Fruit fly (Drosophila melanogaster) whole organism, embryonic: ENCODE measurements around the gene cdi.

Experiments
- CG10147 ChIP-seq: fragments of 200-800 bp; sonication (Bioruptor generic); optimal IDR thresholded peaks from 2 replicates; lab custom pipeline; 2019; ENCODE audit warnings: missing biosample characterization, mild to moderate bottlenecking, missing genetic modification characterization, moderate library complexity
- CG10321 ChIP-seq: fragments of 200-800 bp; sonication (Bioruptor generic); IDR thresholded peaks from 2 replicates; pipeline ENCODE4 v1.3.6; 2022; ENCODE audit warnings: missing biosample characterization, missing genetic modification characterization
- CG11560 ChIP-seq: fragments of 200-800 bp; sonication (Bioruptor generic); IDR thresholded peaks from 3 replicates; pipeline ENCODE4 v1.3.6; 2022; ENCODE audit warnings: missing biosample characterization, missing genetic modification characterization
- CG12155 ChIP-seq: fragments of 200-800 bp; sonication (Bioruptor generic); optimal IDR thresholded peaks from 3 replicates; lab custom pipeline; 2016; ENCODE audit warnings: missing biosample characterization, missing genetic modification characterization
- CG13287 ChIP-seq: fragments of 200-800 bp; sonication (Bioruptor generic); IDR thresholded peaks from 2 replicates; pipeline ENCODE4 v1.3.6; 2022; ENCODE audit warnings: missing biosample characterization, missing genetic modification characterization; ENCODE audit not compliant: partially characterized antibody
- CG17829 ChIP-seq: fragments of 200-800 bp; optimal IDR thresholded peaks from 2 replicates; lab custom pipeline; 2019; ENCODE audit warnings: missing biosample characterization, mild to moderate bottlenecking, missing genetic modification characterization, moderate library complexity
- CG17912 ChIP-seq: fragments of 200-800 bp; sonication (Bioruptor generic); optimal IDR thresholded peaks from 2 replicates; lab custom pipeline; 2018; ENCODE audit warnings: missing biosample characterization, mild to moderate bottlenecking, missing genetic modification characterization
- CG1832 ChIP-seq: fragments of 200-800 bp; sonication (Bioruptor generic); optimal IDR thresholded peaks from 2 replicates; lab custom pipeline; 2017; ENCODE audit warnings: missing biosample characterization, mild to moderate bottlenecking, missing genetic modification characterization, inconsistent platforms
- CG2116 ChIP-seq: fragments of 200-800 bp; sonication (Bioruptor generic); optimal IDR thresholded peaks from 3 replicates; lab custom pipeline; 2018; ENCODE audit warnings: missing biosample characterization, mild to moderate bottlenecking, missing genetic modification characterization
- CG2120 ChIP-seq: fragments of 200-800 bp; sonication (Bioruptor generic); optimal IDR thresholded peaks from 3 replicates; lab custom pipeline; 2016; ENCODE audit warnings: missing biosample characterization, missing genetic modification characterization
- CG30431 ChIP-seq: fragments of 200-800 bp; sonication (Bioruptor generic); optimal IDR thresholded peaks from 2 replicates; lab custom pipeline; 2017; ENCODE audit warnings: missing biosample characterization, missing genetic modification characterization
- CG4617 ChIP-seq: fragments of 200-800 bp; sonication (Bioruptor generic); optimal IDR thresholded peaks from 3 replicates; lab custom pipeline; 2016; ENCODE audit warnings: missing biosample characterization, missing genetic modification characterization, borderline replicate concordance
- CG5953 ChIP-seq: fragments of 200-800 bp; sonication (Bioruptor generic); IDR thresholded peaks from 2 replicates; pipeline ENCODE4 v1.3.6; 2022; ENCODE audit warnings: missing biosample characterization, missing genetic modification characterization
- CG6254 ChIP-seq: fragments of 200-800 bp; sonication (Bioruptor generic); optimal IDR thresholded peaks from 3 replicates; lab custom pipeline; 2017; ENCODE audit warnings: mild to moderate bottlenecking, missing biosample characterization, missing genetic modification reagents, missing genetic modification characterization
- CG7271 ChIP-seq: fragments of 200-800 bp; sonication (Bioruptor generic); optimal IDR thresholded peaks from 2 replicates; lab custom pipeline; 2018; ENCODE audit warnings: missing biosample characterization, mild to moderate bottlenecking, missing genetic modification characterization, moderate library complexity
- CG7963 ChIP-seq: fragments of 200-800 bp; sonication (Bioruptor generic); IDR thresholded peaks from 3 replicates; pipeline ENCODE4 v1.3.6; 2022; ENCODE audit warnings: missing biosample characterization, missing genetic modification characterization; ENCODE audit not compliant: partially characterized antibody
- D ChIP-seq, 2 experiments: fragments of 200-800 bp in 1 of 2; fragments of >200 bp in 1 of 2; sonication (Bioruptor generic) in 1 of 2; optimal IDR thresholded peaks; 2 replicates in 1 of 2; 3 replicates in 1 of 2; lab custom pipeline; 2017; ENCODE audit warnings: mild to moderate bottlenecking in 1 of 2, missing biosample characterization in 1 of 2, missing genetic modification characterization in 1 of 2, missing genetic modification reagents in 1 of 2
- Dad ChIP-seq: fragments of 200-800 bp; sonication (Bioruptor generic); optimal IDR thresholded peaks from 3 replicates; lab custom pipeline; 2016; ENCODE audit warnings: missing biosample characterization, missing genetic modification characterization
- Dek ChIP-seq: fragments of 200-800 bp; sonication (Bioruptor generic); optimal IDR thresholded peaks from 3 replicates; lab custom pipeline; 2019; ENCODE audit warnings: missing biosample characterization, mild to moderate bottlenecking, missing genetic modification characterization, moderate library complexity
- Drgx ChIP-seq: fragments of 200-800 bp; sonication (Bioruptor generic); IDR thresholded peaks from 2 replicates; pipeline ENCODE4 v1.3.6; 2022; ENCODE audit warnings: missing biosample characterization, missing genetic modification characterization
- ERR ChIP-seq: fragments of 200-800 bp; sonication (Bioruptor generic); optimal IDR thresholded peaks from 2 replicates; lab custom pipeline; 2016; ENCODE audit warnings: missing biosample characterization, missing genetic modification characterization
- GATAe ChIP-seq: fragments of 200-800 bp; sonication (Bioruptor generic); conservative IDR thresholded peaks from 2 replicates; pipeline ENCODE4 v1.3.6; 2022; ENCODE audit warnings: missing biosample characterization, missing genetic modification characterization
- Hr51 ChIP-seq, 2 experiments: fragments of 200-800 bp; sonication (Bioruptor generic); optimal IDR thresholded peaks; 2 replicates in 1 of 2; 3 replicates in 1 of 2; lab custom pipeline; 2016 to 2018; ENCODE audit warnings: missing biosample characterization in 2 of 2, missing genetic modification characterization in 2 of 2, mild to moderate bottlenecking in 1 of 2, moderate library complexity in 1 of 2
- Meics ChIP-seq: fragments of 200-800 bp; sonication (Bioruptor generic); optimal IDR thresholded peaks from 2 replicates; lab custom pipeline; 2017; ENCODE audit warnings: missing biosample characterization, mild to moderate bottlenecking, missing genetic modification characterization
- NC2β ChIP-seq: fragments of 200-800 bp; sonication (Bioruptor generic); optimal IDR thresholded peaks from 2 replicates; lab custom pipeline; 2016; ENCODE audit warnings: missing biosample characterization, missing genetic modification characterization
- Neu2 ChIP-seq: fragments of 200-800 bp; sonication (Bioruptor generic); optimal IDR thresholded peaks from 3 replicates; lab custom pipeline; 2016; ENCODE audit warnings: missing biosample characterization, missing genetic modification characterization, borderline replicate concordance
- Oli ChIP-seq: fragments of 200-800 bp; sonication (Bioruptor generic); optimal IDR thresholded peaks from 2 replicates; lab custom pipeline; 2018; ENCODE audit warnings: missing biosample characterization, mild to moderate bottlenecking, missing genetic modification characterization, moderate library complexity
- Ssrp ChIP-seq: fragments of 200-800 bp; sonication (Bioruptor generic); optimal IDR thresholded peaks from 2 replicates; lab custom pipeline; 2018; ENCODE audit warnings: missing biosample characterization, mild to moderate bottlenecking, missing genetic modification characterization, moderate library complexity
- chif ChIP-seq, 2 experiments: fragments of 200-800 bp; sonication (Bioruptor generic); optimal IDR thresholded peaks; 3 replicates each; lab custom pipeline; 2016; ENCODE audit warnings: missing biosample characterization in 2 of 2, missing genetic modification characterization in 2 of 2
- dmrt99B ChIP-seq: fragments of 200-800 bp; sonication (Bioruptor generic); optimal IDR thresholded peaks from 2 replicates; lab custom pipeline; 2018; ENCODE audit warnings: missing biosample characterization, mild to moderate bottlenecking, missing genetic modification characterization, moderate library complexity
- exex ChIP-seq: fragments of 200-800 bp; sonication (Bioruptor generic); optimal IDR thresholded peaks from 4 replicates; lab custom pipeline; 2018; ENCODE audit warnings: missing biosample characterization, mild to moderate bottlenecking, missing genetic modification characterization, moderate library complexity
- fd96Cb ChIP-seq: fragments of 200-800 bp; sonication (Bioruptor generic); optimal IDR thresholded peaks from 2 replicates; lab custom pipeline; 2018; ENCODE audit warnings: missing biosample characterization, mild to moderate bottlenecking, missing genetic modification characterization, moderate library complexity
- jumu ChIP-seq: fragments of 200-800 bp; sonication (Bioruptor generic); optimal IDR thresholded peaks from 3 replicates; lab custom pipeline; 2016; ENCODE audit warnings: missing biosample characterization, missing genetic modification characterization
- knrl ChIP-seq: fragments of 200-800 bp; sonication (Bioruptor generic); IDR thresholded peaks from 3 replicates; pipeline ENCODE4 v1.3.6; 2022; ENCODE audit warnings: missing biosample characterization, missing genetic modification characterization; ENCODE audit not compliant: partially characterized antibody
- lola ChIP-seq, 3 experiments: fragments of >200 bp in 2 of 3; fragments of 200-800 bp in 1 of 3; sonication (Bioruptor generic) in 1 of 3; optimal IDR thresholded peaks; 2 replicates each; lab custom pipeline; 2017 to 2019; ENCODE audit warnings: missing biosample characterization in 3 of 3, missing genetic modification characterization in 3 of 3, mild to moderate bottlenecking in 1 of 3, moderate library complexity in 1 of 3
- lov ChIP-seq, 2 experiments: fragments of 200-800 bp in 1 of 2; fragments of >200 bp in 1 of 2; sonication (Bioruptor generic) in 1 of 2; IDR thresholded peaks in 1 of 2; optimal IDR thresholded peaks in 1 of 2; 2 replicates in 1 of 2; 3 replicates in 1 of 2; pipeline versions ENCODE4 v1.3.6 to Lab custom; 2017 to 2022; ENCODE audit warnings: missing biosample characterization in 1 of 2, missing genetic modification characterization in 1 of 2
- mld ChIP-seq: fragments of 200-800 bp; sonication (Bioruptor generic); IDR thresholded peaks from 3 replicates; pipeline ENCODE4 v1.3.6; 2022; ENCODE audit warnings: missing biosample characterization, missing genetic modification characterization; ENCODE audit not compliant: partially characterized antibody
- onecut ChIP-seq: fragments of 200-800 bp; sonication (Bioruptor generic); IDR thresholded peaks from 2 replicates; pipeline ENCODE4 v1.3.6; 2022; ENCODE audit warnings: missing biosample characterization, missing genetic modification characterization
- pros ChIP-seq: fragments of 200-800 bp; sonication (Bioruptor generic); optimal IDR thresholded peaks from 3 replicates; lab custom pipeline; 2019; ENCODE audit warnings: missing biosample characterization, mild to moderate bottlenecking, missing genetic modification characterization, moderate library complexity
- sisA ChIP-seq: fragments of 200-800 bp; sonication (Bioruptor generic); IDR thresholded peaks from 2 replicates; pipeline ENCODE4 v1.3.6; 2022; ENCODE audit warnings: missing biosample characterization, missing genetic modification characterization
- stwl ChIP-seq: fragments of 200-800 bp; sonication (Bioruptor generic); optimal IDR thresholded peaks from 3 replicates; lab custom pipeline; 2018; ENCODE audit warnings: missing biosample characterization, mild to moderate bottlenecking, missing genetic modification characterization, moderate library complexity
- tap ChIP-seq: fragments of 200-800 bp; optimal IDR thresholded peaks from 3 replicates; lab custom pipeline; 2019; ENCODE audit warnings: missing biosample characterization, mild to moderate bottlenecking, missing genetic modification characterization, moderate library complexity
- toy ChIP-seq: fragments of 200-800 bp; sonication (Bioruptor generic); IDR thresholded peaks from 2 replicates; pipeline ENCODE4 v1.3.6; 2022; ENCODE audit warnings: missing biosample characterization, missing genetic modification characterization
- vnd ChIP-seq: fragments of 200-800 bp; sonication (Bioruptor generic); IDR thresholded peaks from 3 replicates; pipeline ENCODE4 v1.3.6; 2022; ENCODE audit warnings: missing biosample characterization, missing genetic modification characterization; ENCODE audit not compliant: partially characterized antibody
- vvl ChIP-seq: fragments of 200-800 bp; sonication (Bioruptor generic); IDR thresholded peaks from 2 replicates; pipeline ENCODE4 v1.3.6; 2022; ENCODE audit warnings: missing biosample characterization, missing genetic modification characterization
- yki ChIP-seq: fragments of >200 bp; optimal IDR thresholded peaks from 3 replicates; lab custom pipeline; 2018

Gene cdi

DNA sequence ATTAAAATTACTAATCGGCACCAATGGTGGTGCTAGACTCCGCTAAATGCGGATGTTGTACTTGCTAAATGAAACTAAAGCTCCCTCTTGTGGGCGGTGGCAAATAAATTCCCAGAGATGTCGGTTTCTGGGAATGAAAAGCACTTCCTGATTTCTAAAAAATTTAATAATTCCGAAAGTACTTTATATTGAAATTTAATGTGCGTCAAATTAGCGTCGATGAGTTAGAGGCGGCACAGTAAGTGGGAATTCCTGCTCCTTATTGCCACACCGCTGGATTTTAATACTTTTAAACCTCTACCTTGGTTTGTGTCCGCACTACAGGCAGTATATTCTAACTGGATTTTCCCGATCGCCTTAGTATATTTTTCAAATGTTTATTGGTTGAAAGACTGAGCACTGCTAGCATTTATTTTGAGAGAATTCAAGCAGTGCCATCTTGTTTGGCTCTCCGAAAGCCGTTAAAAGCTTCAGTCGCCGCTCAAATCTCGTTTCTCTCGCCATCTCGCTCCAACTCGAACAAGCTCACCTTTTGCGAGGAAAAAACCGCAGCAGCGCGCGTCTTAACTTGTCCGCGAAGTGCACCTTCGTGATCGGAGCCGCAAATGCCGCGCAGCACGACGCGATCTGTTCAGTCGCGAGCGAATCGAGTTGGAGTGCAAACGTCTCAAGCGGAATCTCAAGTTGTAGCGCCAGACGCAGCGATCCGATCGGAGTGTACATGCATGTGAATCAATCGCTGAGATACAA is 2.4 kb upstream of the cdi start, which contains the start of gene CG6040 (continued):
- TF ChIP-seq CG2116 (GFP tag; lab: Kevin White, UChicago) (peak; percentile 69), lola (GFP tag; optimal IDR thresholded peaks at IDR 0.05; lab: Kevin White, UChicago) (peak in 1 of 3 experiments; percentile 34), mld (GFP tag; lab: Robert Waterston, UW) (no peak), CG1832 (GFP tag; lab: Kevin White, UChicago) (peak; percentile 63), knrl (GFP tag; lab: Robert Waterston, UW) (no peak; the same call in 2 of the 3 replicates), ERR (GFP tag; lab: Kevin White, UChicago) (no peak), NC2β (GFP tag; lab: Kevin White, UChicago) (peak; percentile 45), Oli (tag; lab: Kevin White, UChicago) (no peak), yki (lab: Kevin White, UChicago) (peak; percentile 3), Hr51 (GFP tag; optimal IDR thresholded peaks at IDR 0.05; lab: Kevin White, UChicago) (peak; percentile 15 to 33), vnd (GFP tag; lab: Robert Waterston, UW) (no peak), CG4617 (GFP tag; lab: Kevin White, UChicago) (peak; percentile 13), Meics (GFP tag; lab: Kevin White, UChicago) (peak; percentile 34), CG5953 (GFP tag; lab: Robert Waterston, UW) (no peak), Dek (tag; lab: Kevin White, UChicago) (peak; percentile 57), onecut (GFP tag; lab: Robert Waterston, UW) (0 out of 2 replicates have a peak, but pooled peaks have one; percentile 6), CG2120 (peak; percentile 61), toy (GFP tag; lab: Robert Waterston, UW) (no peak), tap (no peak), exex (tag; lab: Kevin White, UChicago) (no peak), CG11560 (tag; lab: Robert Waterston, UW) (peak; percentile 60; the same call in 2 of the 3 replicates), Dad (no peak), CG17829 (tag; lab: Kevin White, UChicago) (peak; percentile 45), CG7271 (tag; lab: Kevin White, UChicago) (no peak), stwl (tag; lab: Kevin White, UChicago) (peak; percentile 60), CG17912 (GFP tag; lab: Kevin White, UChicago) (no peak), CG6254 (GFP tag; lab: Kevin White, UChicago) (peak; percentile 30), fd96Cb (tag; lab: Kevin White, UChicago) (no peak), pros (GFP tag; lab: Kevin White, UChicago) (peak; percentile 68), lov (optimal IDR thresholded peaks at IDR 0.05; lab: Kevin White, UChicago) (no peak), lov (GFP tag; IDR thresholded peaks at IDR 0.05; lab: Robert Waterston, UW) (no peak), chif (GFP tag; optimal IDR thresholded peaks at IDR 0.05; lab: Kevin White, UChicago) (peak; percentile 37 to 63), CG10321 (GFP tag; lab: Robert Waterston, UW) (peak; percentile 52; the same call in 1 of the 2 replicates), dmrt99B (tag; lab: Kevin White, UChicago) (peak; percentile 9), CG7963 (GFP tag; lab: Robert Waterston, UW) (no peak), Drgx (GFP tag; lab: Robert Waterston, UW) (peak; percentile 50), CG10147 (GFP tag; lab: Kevin White, UChicago) (peak; percentile 47), vvl (GFP tag; lab: Robert Waterston, UW) (peak; percentile 54), CG30431 (GFP tag; lab: Kevin White, UChicago) (no peak), jumu (no peak), D (optimal IDR thresholded peaks at IDR 0.05; lab: Kevin White, UChicago) (no peak), D (GFP tag; optimal IDR thresholded peaks at IDR 0.05; lab: Kevin White, UChicago) (peak; percentile 14), Neu2 (GFP tag; lab: Kevin White, UChicago) (peak; percentile 91), Ssrp (peak; percentile 39), GATAe (GFP tag; lab: Robert Waterston, UW) (no peak), CG12155 (GFP tag; lab: Kevin White, UChicago) (peak; percentile 34), CG13287 (GFP tag; lab: Robert Waterston, UW) (0 out of 2 replicates have a peak, but pooled peaks have one; percentile 42), sisA (GFP tag; lab: Robert Waterston, UW) (no peak)
